Worm (Caenorhabditis elegans) whole organism, L4 larva: ENCODE results near the gene lin-31.

Source experiments
- D1046.2 ChIP-seq: fragments of 200-800 bp; sonication (Bioruptor generic); IDR thresholded peaks from 2 replicates; pipeline ENCODE4 v1.3.6; 2022; ENCODE audit warnings: missing genetic modification characterization, missing compliant biosample characterization
- F10B5.3 ChIP-seq: sonication (generic microtip); optimal IDR thresholded peaks from 2 replicates; lab custom pipeline; 2016; ENCODE audit warnings: mild to moderate bottlenecking, missing genetic modification characterization, missing compliant biosample characterization
- F37D6.2 ChIP-seq: sonication (generic microtip); optimal IDR thresholded peaks from 2 replicates; lab custom pipeline; 2016; ENCODE audit warnings: mild to moderate bottlenecking, missing genetic modification characterization, missing compliant biosample characterization
- F44E2.7 ChIP-seq: fragments of 200-800 bp; sonication (Bioruptor generic); IDR thresholded peaks from 2 replicates; pipeline ENCODE4 v2.1.2; 2022; ENCODE audit warnings: missing genetic modification characterization, missing compliant biosample characterization
- R02D3.7 ChIP-seq: fragments of 150-350 bp; sonication (generic microtip); optimal IDR thresholded peaks from 3 replicates; lab custom pipeline; 2014; ENCODE audit warnings: missing biosample characterization, missing genetic modification characterization
- T20F7.1 ChIP-seq: fragments of 200-800 bp; sonication (Bioruptor generic); optimal IDR thresholded peaks from 2 replicates; lab custom pipeline; 2018; ENCODE audit warnings: mild to moderate bottlenecking, missing genetic modification characterization, missing compliant biosample characterization
- Y105C5A.15 ChIP-seq: fragments of 200-800 bp; sonication (Bioruptor generic); IDR thresholded peaks from 2 replicates; pipeline ENCODE4 v1.3.6; 2022; ENCODE audit warnings: missing genetic modification characterization, missing compliant biosample characterization
- Y75B8A.6 ChIP-seq: fragments of 200-800 bp; sonication (Bioruptor generic); IDR thresholded peaks from 2 replicates; pipeline ENCODE4 v1.3.6; 2022; ENCODE audit warnings: missing genetic modification reagents, missing genetic modification characterization, missing compliant biosample characterization
- ZK337.2 ChIP-seq: fragments of 200-800 bp; sonication (Bioruptor generic); IDR thresholded peaks from 2 replicates; pipeline ENCODE4 v1.3.6; 2022; ENCODE audit warnings: missing genetic modification reagents, missing genetic modification characterization, missing compliant biosample characterization
- arid-1 ChIP-seq: fragments of 200-800 bp; sonication (Bioruptor generic); conservative IDR thresholded peaks from 2 replicates; pipeline ENCODE4 v1.3.6; 2022; ENCODE audit warnings: missing genetic modification reagents, missing genetic modification characterization, missing compliant biosample characterization
- ceh-20 ChIP-seq: fragments of 200-800 bp; sonication (Bioruptor generic); IDR thresholded peaks from 2 replicates; pipeline ENCODE4 v1.3.6; 2022; ENCODE audit warnings: missing genetic modification reagents, missing genetic modification characterization, missing compliant biosample characterization
- ceh-82 ChIP-seq: sonication (generic microtip); optimal IDR thresholded peaks from 2 replicates; lab custom pipeline; 2017; ENCODE audit warnings: missing biosample characterization, missing genetic modification characterization
- daf-12 ChIP-seq: fragments of 150-350 bp; optimal IDR thresholded peaks from 2 replicates; lab custom pipeline; 2014; ENCODE audit warnings: missing biosample characterization, missing genetic modification reagents, missing genetic modification characterization
- daf-19 ChIP-seq: fragments of 200-800 bp; sonication (Bioruptor generic); conservative IDR thresholded peaks from 2 replicates; pipeline ENCODE4 v1.3.6; 2022; ENCODE audit warnings: missing genetic modification characterization, missing compliant biosample characterization
- gei-8 ChIP-seq: fragments of 200-800 bp; sonication (Bioruptor generic); optimal IDR thresholded peaks from 2 replicates; lab custom pipeline; 2018; ENCODE audit warnings: mild to moderate bottlenecking, missing genetic modification characterization, missing compliant biosample characterization
- hlh-30 ChIP-seq: sonication (generic microtip); optimal IDR thresholded peaks from 2 replicates; lab custom pipeline; 2017; ENCODE audit warnings: antibody characterized with exemption, mild to moderate bottlenecking, missing genetic modification characterization, missing compliant biosample characterization; ENCODE audit not compliant: insufficient read depth
- lin-1 ChIP-seq: fragments of 200-800 bp; sonication (Bioruptor generic); IDR thresholded peaks from 2 replicates; pipeline ENCODE4 v1.3.6; 2022; ENCODE audit warnings: missing genetic modification reagents, missing genetic modification characterization, missing compliant biosample characterization
- madf-9 ChIP-seq: fragments of 200-800 bp; sonication (Bioruptor generic); conservative IDR thresholded peaks from 2 replicates; pipeline ENCODE4 v1.3.6; 2022; ENCODE audit warnings: missing genetic modification reagents, missing genetic modification characterization, missing compliant biosample characterization
- nhr-102 ChIP-seq: sonication (generic microtip); optimal IDR thresholded peaks from 2 replicates; lab custom pipeline; 2016; ENCODE audit warnings: mild to moderate bottlenecking, missing genetic modification characterization, moderate library complexity, missing compliant biosample characterization
- nhr-111 ChIP-seq: fragments of 200-800 bp; sonication (Bioruptor generic); optimal IDR thresholded peaks from 2 replicates; lab custom pipeline; 2018; ENCODE audit warnings: mild to moderate bottlenecking, missing genetic modification characterization, missing compliant biosample characterization
- nhr-28 ChIP-seq: fragments of 150-350 bp; optimal IDR thresholded peaks from 2 replicates; lab custom pipeline; 2014; ENCODE audit warnings: missing biosample characterization, missing genetic modification characterization
- nhr-41 ChIP-seq: fragments of 200-800 bp; sonication (Bioruptor generic); IDR thresholded peaks from 2 replicates; pipeline ENCODE4 v1.3.6; 2022; ENCODE audit warnings: missing genetic modification reagents, missing genetic modification characterization, missing compliant biosample characterization
- nhr-42 ChIP-seq: fragments of 200-800 bp; sonication (Bioruptor generic); IDR thresholded peaks from 2 replicates; pipeline ENCODE4 v1.3.6; 2022; ENCODE audit warnings: missing genetic modification characterization, missing compliant biosample characterization
- snpc-1.2 ChIP-seq: fragments of 200-800 bp; sonication (Bioruptor generic); IDR thresholded peaks from 2 replicates; pipeline ENCODE4 v1.3.6; 2022; ENCODE audit warnings: missing genetic modification reagents, missing genetic modification characterization, missing compliant biosample characterization
- tag-97 ChIP-seq: fragments of 200-800 bp; sonication (Bioruptor generic); IDR thresholded peaks from 2 replicates; pipeline ENCODE4 v1.3.6; 2022; ENCODE audit warnings: missing genetic modification characterization, missing compliant biosample characterization
- zag-1 ChIP-seq: fragments of 150-350 bp; optimal IDR thresholded peaks from 2 replicates; lab custom pipeline; 2014; ENCODE audit warnings: missing biosample characterization, missing genetic modification characterization
- ztf-7 ChIP-seq: fragments of 150-350 bp; optimal IDR thresholded peaks from 2 replicates; lab custom pipeline; 2014; ENCODE audit warnings: missing biosample characterization, missing genetic modification characterization

lin-31 gene

DNA sequence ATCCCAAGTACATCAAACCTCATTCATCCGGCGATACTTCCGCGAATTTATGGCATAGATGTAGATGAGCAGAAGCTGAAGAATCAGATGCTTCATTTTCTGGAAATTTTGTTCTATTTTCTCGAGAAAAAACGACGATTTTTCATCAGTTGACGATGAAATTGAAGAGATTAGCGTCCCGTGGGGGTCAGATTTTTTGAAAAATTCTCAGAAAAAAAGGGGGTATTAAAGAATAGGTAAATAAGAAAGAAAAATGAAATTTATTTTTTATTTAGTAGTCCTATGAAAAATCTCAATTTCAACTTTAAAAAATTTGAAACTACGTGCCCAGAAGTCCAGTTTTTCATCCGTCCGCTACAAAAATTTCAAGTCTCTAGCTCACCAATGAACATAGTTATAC, 43.1 kb downstream of the lin-31 start, which contains the start of gene K07D4.5:
TSS of gene K07D4.5 (minus strand) at position 101 of the 400 bp plus-strand sequence.
- TF ChIP-seq F10B5.3 = no peak
- TF ChIP-seq F44E2.7 (GFP tag; lab: Robert Waterston, UW) = no peak
- TF ChIP-seq tag-97 = no peak
- TF ChIP-seq D1046.2 = no peak
- no peak for TF ChIP-seq nhr-41
- no peak for TF ChIP-seq Y75B8A.6 (GFP tag; lab: Robert Waterston, UW)
- no peak for TF ChIP-seq nhr-111 (GFP tag; lab: Kevin White, UChicago)
- no peak for TF ChIP-seq zag-1 (tag; lab: Kevin White, UChicago)
- no peak for TF ChIP-seq R02D3.7 (tag; lab: Kevin White, UChicago)
- TF ChIP-seq lin-1 (GFP tag; lab: Robert Waterston, UW) = no peak

DNA sequence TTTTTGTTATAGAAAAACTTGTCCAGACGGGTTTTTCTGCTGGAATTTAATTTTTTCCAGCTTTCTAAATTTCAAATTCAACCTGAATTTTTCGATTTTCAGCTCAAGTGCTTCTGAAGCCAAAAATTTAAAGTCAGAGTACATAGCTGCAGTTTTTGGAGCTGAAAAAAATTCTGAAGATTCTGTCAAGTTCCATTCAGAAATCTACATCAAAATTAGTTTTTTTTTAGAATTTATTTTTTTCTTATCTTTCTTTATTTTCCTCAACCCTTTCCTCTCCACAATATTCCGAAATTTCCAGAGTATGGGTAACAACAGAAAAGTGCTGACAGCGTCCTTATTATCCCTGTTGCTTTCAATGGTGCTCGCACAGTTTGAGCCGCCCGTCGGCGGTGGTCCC, 45.9 kb downstream of the lin-31 start, which contains the start of gene K07D4.9:
TSS of gene K07D4.9 (plus strand) at position 301 of the 400 bp plus-strand sequence.
- TF ChIP-seq nhr-42 (GFP tag; lab: Robert Waterston, UW) (no peak), lin-1 (GFP tag; lab: Robert Waterston, UW) (no peak), hlh-30 (tag; lab: Kevin White, UChicago) (no peak), arid-1 (GFP tag; lab: Robert Waterston, UW) (no peak), ceh-82 (tag; lab: Kevin White, UChicago) (no peak), ceh-20 (GFP tag; lab: Robert Waterston, UW) (no peak), daf-12 (tag; lab: Kevin White, UChicago) (no peak), ZK337.2 (GFP tag; lab: Robert Waterston, UW) (no peak), snpc-1.2 (GFP tag; lab: Robert Waterston, UW) (no peak), T20F7.1 (no peak)

DNA sequence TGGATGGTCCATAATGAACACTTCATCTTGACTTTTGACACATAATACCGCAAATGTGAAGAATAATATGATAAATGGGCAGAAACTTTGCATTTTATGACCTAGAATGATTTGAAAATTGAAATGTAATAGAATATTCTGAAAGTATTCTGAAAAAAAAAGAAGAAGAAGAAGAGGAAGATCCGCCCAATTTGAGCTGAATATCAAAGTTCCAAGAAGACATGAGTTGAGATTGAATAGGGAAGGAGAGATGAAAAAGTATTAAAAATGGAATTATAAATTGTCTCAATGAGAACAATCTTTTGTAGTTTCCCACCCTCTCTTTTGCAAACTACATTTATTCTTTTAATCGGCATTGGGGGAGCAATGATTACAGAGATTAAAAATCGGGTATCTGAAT, 49.9 kb downstream of the lin-31 start, which contains the start of gene K07D4.4:
TSS of gene K07D4.4 (minus strand) at position 101 of the 400 bp plus-strand sequence.
- no peak for TF ChIP-seq madf-9 (GFP tag; lab: Robert Waterston, UW)
- no peak for TF ChIP-seq gei-8 (GFP tag; lab: Kevin White, UChicago)
- no peak for TF ChIP-seq nhr-102
- TF ChIP-seq daf-19 (GFP tag; lab: Robert Waterston, UW) = no peak
- no peak for TF ChIP-seq nhr-28
- no peak for TF ChIP-seq F10B5.3
- no peak for TF ChIP-seq F37D6.2 (tag; lab: Kevin White, UChicago)
- TF ChIP-seq tag-97 = no peak
- TF ChIP-seq nhr-42 (GFP tag; lab: Robert Waterston, UW) = no peak
- TF ChIP-seq ztf-7 (tag; lab: Kevin White, UChicago) = no peak
- no peak for TF ChIP-seq Y105C5A.15
